Worm (Caenorhabditis elegans) whole organism, young adult: ENCODE measurements around the gene tub-1.
A peak's percentile ranks its signal among the peaks of the same experiment; 100 is the strongest.

Experiments
- Y53F4B.3 ChIP-seq: fragments of 200-800 bp; sonication (Bioruptor generic); IDR thresholded peaks from 2 replicates; pipeline ENCODE4 v1.3.6; 2022; ENCODE audit warnings: missing genetic modification reagents, missing genetic modification characterization, missing compliant biosample characterization
- ZK185.1 ChIP-seq: sonication (generic microtip); optimal IDR thresholded peaks from 2 replicates; lab custom pipeline; 2016; ENCODE audit warnings: mild to moderate bottlenecking, missing genetic modification characterization, missing compliant biosample characterization; ENCODE audit not compliant: poor library complexity, severe bottlenecking
- ccch-3 ChIP-seq: fragments of 200-800 bp; sonication (Bioruptor generic); optimal IDR thresholded peaks from 2 replicates; lab custom pipeline; 2018; ENCODE audit warnings: mild to moderate bottlenecking, missing genetic modification characterization, missing compliant biosample characterization
- madf-10 ChIP-seq: sonication (generic microtip); optimal IDR thresholded peaks from 2 replicates; lab custom pipeline; 2016; ENCODE audit warnings: mild to moderate bottlenecking, missing genetic modification characterization, missing compliant biosample characterization
- pbrm-1 ChIP-seq: fragments of 200-800 bp; sonication (Bioruptor generic); IDR thresholded peaks from 2 replicates; pipeline ENCODE4 v1.3.6; 2022; ENCODE audit warnings: missing genetic modification reagents, missing genetic modification characterization, missing compliant biosample characterization
- snpc-4 ChIP-seq, 5 experiments: fragments of 150-350 bp in 1 of 5; sonication (generic microtip) in 4 of 5; optimal IDR thresholded peaks; 2 replicates each; lab custom pipeline; 2014 to 2018; ENCODE audit warnings: missing genetic modification characterization in 5 of 5, missing biosample characterization in 3 of 5, antibody characterized with exemption in 2 of 5, mild to moderate bottlenecking in 2 of 5, missing compliant biosample characterization in 2 of 5, missing genotype in 2 of 5, moderate library complexity in 2 of 5, missing genetic modification reagents in 1 of 5
- xnd-1 ChIP-seq: sonication (generic microtip); optimal IDR thresholded peaks from 2 replicates; lab custom pipeline; 2016; ENCODE audit warnings: missing genotype, missing genetic modification reagents, missing genetic modification characterization, missing compliant biosample characterization

ce11 chrII:8124867-8125266, 31.9 kb downstream of the tub-1 start, which contains the start of gene ire-1:
- TF ChIP-seq ZK185.1 (tag; lab: Kevin White, UChicago), result peak; percentile 37
- TF ChIP-seq ccch-3, result no peak
- TF ChIP-seq snpc-4 (GFP tag; optimal IDR thresholded peaks at IDR 0.05; lab: Kevin White, UChicago), result no peak
- TF ChIP-seq snpc-4 (tag; optimal IDR thresholded peaks at IDR 0.05; lab: Kevin White, UChicago), result peak in 1 of 4 experiments; percentile 55
- no peak for TF ChIP-seq madf-10 (tag; lab: Kevin White, UChicago)
- TF ChIP-seq Y53F4B.3 (GFP tag; lab: Robert Waterston, UW), result no peak
- TF ChIP-seq xnd-1 (tag; lab: Kevin White, UChicago), result no peak
- TF ChIP-seq pbrm-1 (GFP tag; lab: Robert Waterston, UW), result no peak
